Worm (Caenorhabditis elegans) whole organism, L4/young adult: ENCODE measurements around the gene F09C6.16.

Experiments
- W03F9.2 ChIP-seq: fragments of 150-350 bp; optimal IDR thresholded peaks from 2 replicates; lab custom pipeline; 2014; ENCODE audit warnings: missing biosample characterization, missing genetic modification characterization
- him-1 ChIP-seq: sonication (generic microtip); optimal IDR thresholded peaks from 2 replicates; lab custom pipeline; 2016; ENCODE audit warnings: missing genotype, missing genetic modification reagents, missing genetic modification characterization, missing compliant biosample characterization

ce11 chrV:16880054-16880453 is 29.7 kb downstream of the F09C6.16 start, which contains the start of gene F09C6.3:
- no peak for TF ChIP-seq W03F9.2
- TF ChIP-seq him-1, result no peak
